Worm (Caenorhabditis elegans) whole organism, young adult: ENCODE results near the gene T24H7.2.

Experiments used
- C17E4.6 ChIP-seq: fragments of 200-800 bp; sonication (Bioruptor generic); IDR thresholded peaks from 2 replicates; pipeline ENCODE4 v1.3.6; 2022; ENCODE audit warnings: missing genetic modification reagents, missing genetic modification characterization, missing compliant biosample characterization
- F23B12.7 ChIP-seq: sonication (generic microtip); optimal IDR thresholded peaks from 2 replicates; lab custom pipeline; 2017; ENCODE audit warnings: missing genetic modification characterization, mild to moderate bottlenecking, missing compliant biosample characterization, antibody characterized with exemption, moderate library complexity; ENCODE audit not compliant: insufficient read depth
- F49E8.2 ChIP-seq: sonication (generic microtip); optimal IDR thresholded peaks from 3 replicates; lab custom pipeline; 2017; ENCODE audit warnings: missing genetic modification characterization, mild to moderate bottlenecking, missing compliant biosample characterization, antibody characterized with exemption, moderate library complexity; ENCODE audit not compliant: insufficient read depth
- F52B5.7 ChIP-seq: sonication (generic microtip); optimal IDR thresholded peaks from 2 replicates; lab custom pipeline; 2016; ENCODE audit warnings: mild to moderate bottlenecking, missing genetic modification characterization, missing compliant biosample characterization
- K12H6.12 ChIP-seq: fragments of 200-800 bp; sonication (Bioruptor generic); optimal IDR thresholded peaks from 2 replicates; lab custom pipeline; 2018; ENCODE audit warnings: mild to moderate bottlenecking, missing genetic modification characterization, missing compliant biosample characterization
- T26A5.8 ChIP-seq: sonication (generic microtip); optimal IDR thresholded peaks from 2 replicates; lab custom pipeline; 2016; ENCODE audit warnings: missing genetic modification characterization, missing compliant biosample characterization
- Y95B8A.8 ChIP-seq: fragments of 200-800 bp; sonication (Bioruptor generic); IDR thresholded peaks from 2 replicates; pipeline ENCODE4 v1.3.6; 2022; ENCODE audit warnings: missing genetic modification reagents, missing genetic modification characterization, missing compliant biosample characterization
- ZK185.1 ChIP-seq: sonication (generic microtip); optimal IDR thresholded peaks from 2 replicates; lab custom pipeline; 2016; ENCODE audit warnings: mild to moderate bottlenecking, missing genetic modification characterization, missing compliant biosample characterization; ENCODE audit not compliant: poor library complexity, severe bottlenecking
- aptf-2 ChIP-seq: fragments of 200-800 bp; sonication (Bioruptor generic); conservative IDR thresholded peaks from 2 replicates; pipeline ENCODE4 v1.3.6; 2022; ENCODE audit warnings: missing genetic modification reagents, missing genetic modification characterization, missing compliant biosample characterization
- atf-7 ChIP-seq: sonication (generic microtip); optimal IDR thresholded peaks from 2 replicates; lab custom pipeline; 2017; ENCODE audit warnings: mild to moderate bottlenecking, missing genetic modification characterization, missing compliant biosample characterization
- bed-1 ChIP-seq: fragments of 200-800 bp; sonication (Bioruptor generic); IDR thresholded peaks from 2 replicates; pipeline ENCODE4 v1.3.6; 2022; ENCODE audit warnings: missing genetic modification reagents, missing genetic modification characterization, missing compliant biosample characterization
- bed-2 ChIP-seq: fragments of 200-800 bp; sonication (Bioruptor generic); IDR thresholded peaks from 2 replicates; pipeline ENCODE4 v1.3.6; 2022; ENCODE audit warnings: missing genetic modification reagents, missing genetic modification characterization, missing compliant biosample characterization
- ccch-3 ChIP-seq: fragments of 200-800 bp; sonication (Bioruptor generic); optimal IDR thresholded peaks from 2 replicates; lab custom pipeline; 2018; ENCODE audit warnings: mild to moderate bottlenecking, missing genetic modification characterization, missing compliant biosample characterization
- ceh-40 ChIP-seq: fragments of 200-800 bp; sonication (Bioruptor generic); IDR thresholded peaks from 2 replicates; pipeline ENCODE4 v1.3.6; 2022; ENCODE audit warnings: missing genetic modification characterization, missing compliant biosample characterization
- dpff-1 ChIP-seq: sonication (generic microtip); optimal IDR thresholded peaks from 2 replicates; lab custom pipeline; 2017; ENCODE audit warnings: mild to moderate bottlenecking, missing genetic modification characterization, missing compliant biosample characterization
- efl-1 ChIP-seq: fragments of 150-350 bp; optimal IDR thresholded peaks from 2 replicates; lab custom pipeline; 2014; ENCODE audit warnings: missing biosample characterization, missing genetic modification reagents, missing genetic modification characterization
- him-1 ChIP-seq: sonication (generic microtip); optimal IDR thresholded peaks from 2 replicates; lab custom pipeline; 2016; ENCODE audit warnings: missing genotype, missing genetic modification reagents, missing genetic modification characterization, missing compliant biosample characterization
- hmg-20 ChIP-seq: fragments of 200-800 bp; sonication (Bioruptor generic); IDR thresholded peaks from 2 replicates; pipeline ENCODE4 v1.3.6; 2022; ENCODE audit warnings: missing genetic modification reagents, missing genetic modification characterization, missing compliant biosample characterization
- hsf-1 ChIP-seq: fragments of 200-800 bp; sonication (Bioruptor generic); IDR thresholded peaks from 2 replicates; pipeline ENCODE4 v1.3.6; 2022; ENCODE audit warnings: missing genetic modification reagents, missing genetic modification characterization, missing compliant biosample characterization
- lag-1 ChIP-seq: fragments of 200-800 bp; sonication (Bioruptor generic); IDR thresholded peaks from 2 replicates; pipeline ENCODE4 v1.3.6; 2022; ENCODE audit warnings: missing genetic modification reagents, missing genetic modification characterization, missing compliant biosample characterization
- let-526 ChIP-seq: fragments of 200-800 bp; sonication (Bioruptor generic); IDR thresholded peaks from 2 replicates; pipeline ENCODE4 v1.3.6; 2022; ENCODE audit warnings: missing genetic modification reagents, missing genetic modification characterization, missing compliant biosample characterization
- lin-54 ChIP-seq: fragments of 200-800 bp; sonication (Bioruptor generic); optimal IDR thresholded peaks from 2 replicates; lab custom pipeline; 2018; ENCODE audit warnings: mild to moderate bottlenecking, missing genetic modification characterization, missing compliant biosample characterization
- mcd-1 ChIP-seq: fragments of 200-800 bp; sonication (Bioruptor generic); IDR thresholded peaks from 2 replicates; pipeline ENCODE4 v1.3.6; 2022; ENCODE audit warnings: missing genetic modification reagents, missing genetic modification characterization, missing compliant biosample characterization
- mxl-1 ChIP-seq: sonication (generic microtip); optimal IDR thresholded peaks from 2 replicates; lab custom pipeline; 2016; ENCODE audit warnings: missing genetic modification characterization, missing compliant biosample characterization
- nfya-1 ChIP-seq: sonication (generic microtip); optimal IDR thresholded peaks from 2 replicates; lab custom pipeline; 2017; ENCODE audit warnings: antibody characterized with exemption, missing compliant biosample characterization, missing genetic modification characterization, borderline replicate concordance; ENCODE audit not compliant: insufficient read depth
- nfyb-1 ChIP-seq: fragments of 200-800 bp; sonication (Bioruptor generic); IDR thresholded peaks from 2 replicates; pipeline ENCODE4 v1.3.6; 2022; ENCODE audit warnings: missing genetic modification reagents, missing genetic modification characterization, missing compliant biosample characterization
- nhr-179 ChIP-seq: sonication (generic microtip); optimal IDR thresholded peaks from 2 replicates; lab custom pipeline; 2016; ENCODE audit warnings: mild to moderate bottlenecking, missing genetic modification characterization, missing compliant biosample characterization
- nhr-27 ChIP-seq: fragments of 200-800 bp; sonication (Bioruptor generic); optimal IDR thresholded peaks from 2 replicates; lab custom pipeline; 2018; ENCODE audit warnings: mild to moderate bottlenecking, missing genetic modification characterization, moderate library complexity, missing compliant biosample characterization
- nhr-80 ChIP-seq: sonication (generic microtip); optimal IDR thresholded peaks from 2 replicates; lab custom pipeline; 2016; ENCODE audit warnings: missing genetic modification characterization, missing compliant biosample characterization
- pha-4 ChIP-seq: fragments of 150-350 bp; sonication (generic microtip); optimal IDR thresholded peaks from 2 replicates; lab custom pipeline; 2014; ENCODE audit warnings: missing biosample characterization, missing genetic modification reagents, missing genetic modification characterization
- repo-1 ChIP-seq: sonication (generic microtip); optimal IDR thresholded peaks from 2 replicates; lab custom pipeline; 2017; ENCODE audit warnings: mild to moderate bottlenecking, missing genetic modification characterization, missing compliant biosample characterization
- sdz-38 ChIP-seq: sonication (generic microtip); optimal IDR thresholded peaks from 2 replicates; lab custom pipeline; 2016; ENCODE audit warnings: missing genotype, missing genetic modification characterization, missing compliant biosample characterization
- snpc-1.1 ChIP-seq: sonication (generic microtip); optimal IDR thresholded peaks from 2 replicates; lab custom pipeline; 2017; ENCODE audit warnings: missing genetic modification characterization, mild to moderate bottlenecking, missing compliant biosample characterization, antibody characterized with exemption, moderate library complexity, missing genotype, missing genetic modification reagents; ENCODE audit not compliant: insufficient read depth
- snpc-1.3 ChIP-seq: sonication (generic microtip); optimal IDR thresholded peaks from 2 replicates; lab custom pipeline; 2017; ENCODE audit warnings: missing genetic modification characterization, mild to moderate bottlenecking, missing compliant biosample characterization, antibody characterized with exemption, moderate library complexity, missing genotype, missing genetic modification reagents; ENCODE audit not compliant: insufficient read depth
- somi-1 ChIP-seq: fragments of 200-800 bp; sonication (Bioruptor generic); optimal IDR thresholded peaks from 2 replicates; lab custom pipeline; 2018; ENCODE audit warnings: mild to moderate bottlenecking, missing genetic modification characterization, missing compliant biosample characterization
- tbp1 ChIP-seq: fragments of 200-800 bp; sonication (Bioruptor generic); optimal IDR thresholded peaks from 2 replicates; lab custom pipeline; 2018; ENCODE audit warnings: mild to moderate bottlenecking, missing genetic modification characterization, missing compliant biosample characterization
- tlf-1 ChIP-seq: fragments of 200-800 bp; sonication (Bioruptor generic); optimal IDR thresholded peaks from 2 replicates; lab custom pipeline; 2018; ENCODE audit warnings: mild to moderate bottlenecking, missing genetic modification characterization, missing compliant biosample characterization
- xnd-1 ChIP-seq: sonication (generic microtip); optimal IDR thresholded peaks from 2 replicates; lab custom pipeline; 2016; ENCODE audit warnings: missing genotype, missing genetic modification reagents, missing genetic modification characterization, missing compliant biosample characterization
- zim-3 ChIP-seq: sonication (generic microtip); optimal IDR thresholded peaks from 2 replicates; lab custom pipeline; 2017; ENCODE audit warnings: mild to moderate bottlenecking, missing genetic modification characterization, moderate library complexity, missing compliant biosample characterization
- ztf-25 ChIP-seq: fragments of 200-800 bp; sonication (Bioruptor generic); IDR thresholded peaks from 2 replicates; pipeline ENCODE4 v1.3.6; 2022; ENCODE audit warnings: missing genetic modification reagents, missing genetic modification characterization, missing compliant biosample characterization

Gene T24H7.2

ce11 chrII:6273916-6274315, 26.8 kb downstream of the T24H7.2 start, which contains the start of gene bpl-1:
bpl-1 (plus strand) TSS chrII:6274216.
- TF ChIP-seq nfyb-1 (GFP tag; lab: Robert Waterston, UW) (0 out of 2 replicates have a peak, but pooled peaks have one; percentile 15), hsf-1 (GFP tag; lab: Robert Waterston, UW) (no peak)
- TF ChIP-seq, all 124 proteins: peak for 1

DNA sequence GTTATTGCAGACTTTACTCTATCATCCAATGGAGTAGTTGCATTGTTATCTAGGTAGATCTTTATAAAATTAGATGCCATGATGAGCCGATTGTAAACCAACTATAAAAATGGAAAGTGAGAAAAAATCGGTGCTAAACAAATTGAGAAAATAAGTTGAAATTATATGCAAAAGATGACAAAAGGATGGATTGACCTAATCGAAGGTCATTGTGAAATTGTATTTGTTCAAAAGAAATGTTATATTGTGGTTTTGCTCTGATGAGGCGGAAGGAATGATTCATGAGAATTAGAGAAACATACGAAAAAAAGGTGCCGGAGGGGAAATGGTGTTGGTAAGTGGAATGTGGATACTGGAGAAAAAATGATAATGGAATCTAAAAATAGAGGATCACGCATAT, 33.9 kb downstream of the T24H7.2 start, which contains the start of gene scly-1:
Gene scly-1, minus strand, starts transcription at position 101 of the 400 bp plus-strand sequence.
- TF ChIP-seq pha-4 (tag; lab: Kevin White, UChicago) (no peak), dpff-1 (tag; lab: Kevin White, UChicago) (no peak), xnd-1 (tag; lab: Kevin White, UChicago) (no peak), hmg-20 (GFP tag; lab: Robert Waterston, UW) (no peak), ceh-40 (GFP tag; lab: Robert Waterston, UW) (no peak), F49E8.2 (tag; lab: Kevin White, UChicago) (no peak), somi-1 (no peak), C17E4.6 (GFP tag; lab: Robert Waterston, UW) (no peak), nhr-179 (tag; lab: Kevin White, UChicago) (no peak), repo-1 (tag; lab: Kevin White, UChicago) (no peak)

DNA sequence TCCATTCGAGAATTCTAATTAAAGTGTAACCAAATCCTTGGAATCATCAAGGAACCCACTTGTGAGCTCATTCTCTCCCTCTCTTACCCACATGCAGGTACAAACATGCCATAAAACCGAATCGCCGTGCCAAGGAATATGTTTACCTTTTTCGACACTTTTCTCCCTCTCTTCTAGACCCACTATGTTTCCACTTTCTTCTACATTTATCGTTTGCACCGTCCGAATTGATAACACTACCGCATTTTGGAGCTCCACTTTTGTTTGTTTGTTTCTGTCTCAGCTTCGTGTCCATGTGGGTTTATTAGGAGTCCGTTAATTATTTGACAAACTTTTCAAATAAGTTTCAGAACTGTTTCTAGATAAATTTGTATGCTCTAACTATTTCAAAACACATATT, 34.8 kb downstream of the T24H7.2 start:
- TF ChIP-seq tlf-1 (GFP tag; lab: Kevin White, UChicago) (no peak), nhr-80 (tag; lab: Kevin White, UChicago) (peak; percentile 13)

DNA sequence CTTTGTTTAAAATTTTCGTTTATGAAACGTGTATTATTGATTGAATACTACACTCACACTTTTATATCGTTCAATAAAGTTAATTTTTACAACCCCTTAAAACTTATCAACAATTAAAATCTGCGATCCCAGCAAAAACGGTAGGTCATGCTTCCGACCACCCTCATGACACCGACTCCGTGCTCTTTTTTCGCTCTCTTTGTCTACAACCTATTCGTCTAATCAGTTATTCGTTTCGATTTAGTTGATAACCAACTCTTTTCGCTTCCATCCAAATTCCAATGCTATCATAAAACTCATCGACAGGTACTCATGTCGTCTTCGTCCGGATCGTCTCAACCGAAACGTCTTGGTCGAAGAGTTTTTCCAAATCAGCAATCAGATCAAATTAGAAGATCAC, 36.0 kb downstream of the T24H7.2 start, which contains the start of gene F13H8.1:
Gene F13H8.1, plus strand, starts transcription at position 311 of the 400 bp plus-strand sequence.
- TF ChIP-seq atf-7: no peak
- peak; percentile 51 for TF ChIP-seq nhr-80 (tag; lab: Kevin White, UChicago)

DNA sequence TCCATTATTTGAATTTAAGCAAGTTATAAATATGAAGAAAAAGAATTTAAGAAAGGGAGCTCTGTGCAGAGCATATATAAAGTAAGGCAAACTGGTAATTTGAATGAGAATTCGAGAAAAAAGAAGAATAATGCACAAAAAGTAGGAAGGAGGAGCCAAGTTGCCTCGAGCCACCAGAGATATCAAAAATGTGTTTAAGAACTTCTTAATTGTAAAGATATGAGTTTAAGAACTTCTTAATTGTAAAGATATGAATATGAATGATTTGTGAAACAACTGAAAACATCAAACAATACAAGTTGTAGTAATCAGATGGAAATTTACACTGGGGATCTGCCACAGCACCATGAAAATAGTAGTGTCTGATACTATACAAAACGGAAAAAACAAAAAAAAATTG, 39.8 kb downstream of the T24H7.2 start, which contains the start of gene F13H8.6:
Gene F13H8.6, minus strand, starts transcription at position 101 of the 400 bp plus-strand sequence.
- TF ChIP-seq nhr-27 (no peak), lag-1 (GFP tag; lab: Robert Waterston, UW) (no peak), ccch-3 (no peak), tbp1 (GFP tag; lab: Kevin White, UChicago) (no peak), sdz-38 (no peak), lin-54 (GFP tag; lab: Kevin White, UChicago) (no peak), zim-3 (tag; lab: Kevin White, UChicago) (no peak), bed-2 (GFP tag; lab: Robert Waterston, UW) (no peak), efl-1 (GFP tag; lab: Kevin White, UChicago) (no peak), ztf-25 (GFP tag; lab: Robert Waterston, UW) (no peak), mxl-1 (tag; lab: Kevin White, UChicago) (no peak), bed-1 (no peak)

DNA sequence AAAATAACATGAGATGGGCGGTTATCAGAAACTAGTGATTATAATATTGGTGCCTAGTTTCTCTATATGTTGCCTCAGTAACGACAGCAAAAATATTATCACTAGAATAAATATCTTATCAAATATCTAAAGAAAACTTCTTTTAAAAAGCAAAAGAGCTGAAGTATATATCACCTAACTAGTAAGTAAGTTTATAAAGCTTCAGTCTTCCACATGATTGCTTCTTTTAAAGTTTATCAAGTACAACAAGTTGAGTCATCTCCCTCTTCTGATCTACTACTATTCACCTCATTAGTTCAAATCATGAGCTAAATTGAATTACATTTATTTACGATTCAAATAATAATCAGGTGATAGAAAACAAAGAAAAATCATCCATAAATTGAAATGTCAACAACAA, 41.0 kb downstream of the T24H7.2 start:
- TF ChIP-seq F23B12.7 (tag; lab: Kevin White, UChicago) (no peak), mcd-1 (GFP tag; lab: Robert Waterston, UW) (no peak), C17E4.6 (GFP tag; lab: Robert Waterston, UW) (no peak), mxl-1 (tag; lab: Kevin White, UChicago) (no peak), snpc-1.3 (tag; lab: Kevin White, UChicago) (no peak), nhr-80 (tag; lab: Kevin White, UChicago) (no peak), T26A5.8 (tag; lab: Kevin White, UChicago) (no peak), nfya-1 (tag; lab: Kevin White, UChicago) (no peak), let-526 (no peak), F52B5.7 (tag; lab: Kevin White, UChicago) (no peak), ZK185.1 (no peak), K12H6.12 (tag; lab: Kevin White, UChicago) (no peak), snpc-1.1 (no peak), Y95B8A.8 (GFP tag; lab: Robert Waterston, UW) (no peak), aptf-2 (GFP tag; lab: Robert Waterston, UW) (no peak), him-1 (tag; lab: Kevin White, UChicago) (no peak)
